Worm (Caenorhabditis elegans): ENCODE results near the gene chil-22.

Gene chil-22

ce11 chrII:9421969-9422368 lies 44.0 kb downstream of the chil-22 start, which contains the start of gene M176.11:
Gene M176.11 (plus strand): TSS chrII:9422269.
- TF ChIP-seq ztf-11 (tag; optimal IDR thresholded peaks at IDR 0.05) (no peak), aly-2 (tag; optimal IDR thresholded peaks at IDR 0.05) (no peak), ztf-1 (GFP tag; conservative IDR thresholded peaks at IDR 0.05) (no peak), ceh-82 (tag; optimal IDR thresholded peaks at IDR 0.05) (no peak), peb-1 (tag; optimal IDR thresholded peaks at IDR 0.05) (no peak), sma-3 (GFP tag; optimal IDR thresholded peaks at IDR 0.05) (no peak)

- TF ChIP-seq elt-1 (tag; optimal IDR thresholded peaks at IDR 0.05) (no peak), nhr-21 (tag; optimal IDR thresholded peaks at IDR 0.05) (no peak), fos-1 (tag; optimal IDR thresholded peaks at IDR 0.05) (no peak), nhr-25 (tag; optimal IDR thresholded peaks at IDR 0.05) (no peak), nhr-6 (tag; optimal IDR thresholded peaks at IDR 0.05) (no peak), nhr-23 (tag; optimal IDR thresholded peaks at IDR 0.05) (no peak), lin-13 (GFP tag; optimal IDR thresholded peaks at IDR 0.05) (no peak), sma-3 (GFP tag; optimal IDR thresholded peaks at IDR 0.05) (no peak), lsy-2 (tag; optimal IDR thresholded peaks at IDR 0.05) (no peak), elt-3 (tag; optimal IDR thresholded peaks at IDR 0.05) (no peak), crh-2 (tag; optimal IDR thresholded peaks at IDR 0.05) (no peak), F13H6.1 (tag; optimal IDR thresholded peaks at IDR 0.05) (no peak), peb-1 (tag; optimal IDR thresholded peaks at IDR 0.05) (no peak), dmd-4 (tag; optimal IDR thresholded peaks at IDR 0.05) (no peak)
Observed at ce11 chrII:9418843-9419532, 47.0 kb downstream of the chil-22 start.

ce11 chrII:9418065-9418567 lies 47.9 kb downstream of the chil-22 start, which contains the start of the genes M176.4 and M176.16:
Gene M176.4 (plus strand): TSS chrII:9418365.
Gene M176.16 (plus strand): TSS chrII:9418517.
- no peak for TF ChIP-seq dmd-4 (tag; optimal IDR thresholded peaks at IDR 0.05)
- TF ChIP-seq fos-1 (tag; optimal IDR thresholded peaks at IDR 0.05): no peak
- no peak for TF ChIP-seq nhr-77 (tag; optimal IDR thresholded peaks at IDR 0.05)
- TF ChIP-seq unc-39 (tag; optimal IDR thresholded peaks at IDR 0.05): no peak
- TF ChIP-seq ama-1 (optimal IDR thresholded peaks at IDR 0.05): no peak
- no peak for TF ChIP-seq lin-13 (GFP tag; optimal IDR thresholded peaks at IDR 0.05)
- TF ChIP-seq peb-1 (tag; optimal IDR thresholded peaks at IDR 0.05): no peak
- TF ChIP-seq nhr-11 (tag; optimal IDR thresholded peaks at IDR 0.05): no peak
- no peak for TF ChIP-seq nhr-12 (tag; optimal IDR thresholded peaks at IDR 0.05)
- TF ChIP-seq blmp-1 (tag; optimal IDR thresholded peaks at IDR 0.05; ENCODE audit: insufficient read depth): no peak
- no peak for TF ChIP-seq C34F6.9 (tag; optimal IDR thresholded peaks at IDR 0.05)
- TF ChIP-seq unc-62 (GFP tag; optimal IDR thresholded peaks at IDR 0.05): no peak
- no peak for TF ChIP-seq skn-1 (tag; optimal IDR thresholded peaks at IDR 0.05)
- TF ChIP-seq mab-5 (tag; optimal IDR thresholded peaks at IDR 0.05): no peak
- no peak for TF ChIP-seq ceh-82 (tag; optimal IDR thresholded peaks at IDR 0.05)
- no peak for TF ChIP-seq sma-9 (GFP tag; optimal IDR thresholded peaks at IDR 0.05)
- TF ChIP-seq sma-9 (tag; optimal IDR thresholded peaks at IDR 0.05): no peak

- TF ChIP-seq unc-55 (GFP tag; optimal IDR thresholded peaks at IDR 0.05): peak; percentile 75
- peak; percentile 71 for TF ChIP-seq nhr-129 (tag; optimal IDR thresholded peaks at IDR 0.05)
- TF ChIP-seq lsy-2 (tag; optimal IDR thresholded peaks at IDR 0.05): peak; percentile 56 to 85
- TF ChIP-seq elt-1 (tag; optimal IDR thresholded peaks at IDR 0.05): no peak
- TF ChIP-seq C34F6.9 (tag; optimal IDR thresholded peaks at IDR 0.05): peak; percentile 85
- peak; percentile 43 for TF ChIP-seq lin-13 (GFP tag; optimal IDR thresholded peaks at IDR 0.05)
- no peak for TF ChIP-seq ceh-16 (tag; optimal IDR thresholded peaks at IDR 0.05)
- TF ChIP-seq nhr-6 (tag; optimal IDR thresholded peaks at IDR 0.05): no peak
- TF ChIP-seq gmeb-1 (tag; optimal IDR thresholded peaks at IDR 0.05): peak; percentile 69
- TF ChIP-seq dmd-4 (tag; optimal IDR thresholded peaks at IDR 0.05): no peak
- peak; percentile 14 for TF ChIP-seq snpc-4 (tag; optimal IDR thresholded peaks at IDR 0.05)
- TF ChIP-seq R02D3.7 (tag; optimal IDR thresholded peaks at IDR 0.05): no peak
- peak; percentile 58 for TF ChIP-seq crh-2 (tag; optimal IDR thresholded peaks at IDR 0.05)
- peak; percentile 65 for TF ChIP-seq sma-9 (GFP tag; optimal IDR thresholded peaks at IDR 0.05)
- no peak for TF ChIP-seq sma-9 (tag; optimal IDR thresholded peaks at IDR 0.05)
- TF ChIP-seq fos-1 (tag; optimal IDR thresholded peaks at IDR 0.05): peak; percentile 63
- no peak for TF ChIP-seq unc-39 (tag; optimal IDR thresholded peaks at IDR 0.05)
- TF ChIP-seq mab-5 (tag; optimal IDR thresholded peaks at IDR 0.05): peak; percentile 25
- peak; percentile 13 for TF ChIP-seq nhr-21 (tag; optimal IDR thresholded peaks at IDR 0.05)
- peak; percentile 1 for TF ChIP-seq lin-11 (tag; optimal IDR thresholded peaks at IDR 0.05)
- TF ChIP-seq sma-3 (GFP tag; optimal IDR thresholded peaks at IDR 0.05): peak; percentile 14
- TF ChIP-seq blmp-1 (tag; optimal IDR thresholded peaks at IDR 0.05; ENCODE audit: insufficient read depth): no peak
- no peak for TF ChIP-seq mbf-1 (tag; optimal IDR thresholded peaks at IDR 0.05)
- TF ChIP-seq F13H6.1 (tag; optimal IDR thresholded peaks at IDR 0.05): peak; percentile 24
Observed at ce11 chrII:9416381-9417276, 49.4 kb downstream of the chil-22 start, which contains the start of the genes gss-1 and chch-3. Gene gss-1 (minus strand): TSS chrII:9416431. Gene chch-3 (plus strand): TSS chrII:9417013.

Measured in whole organism, L2 larva.